Fruit fly (Drosophila melanogaster) whole organism, embryonic: ENCODE results near the gene CG42268.

ENCODE experiments used
- CG1024 ChIP-seq: fragments of 200-800 bp; sonication (Bioruptor generic); IDR thresholded peaks from 2 replicates; pipeline ENCODE4 v1.3.6; 2022; ENCODE audit warnings: missing biosample characterization, missing genetic modification characterization
- CG11456 ChIP-seq: fragments of 200-800 bp; sonication (Bioruptor generic); IDR thresholded peaks from 3 replicates; pipeline ENCODE4 v1.3.6; 2022; ENCODE audit warnings: missing biosample characterization, missing genetic modification characterization
- CG12219 ChIP-seq: fragments of 200-800 bp; sonication (Bioruptor generic); optimal IDR thresholded peaks from 3 replicates; lab custom pipeline; 2018; ENCODE audit warnings: missing biosample characterization, mild to moderate bottlenecking, missing genetic modification characterization
- CG12942 ChIP-seq: fragments of 200-800 bp; sonication (Bioruptor generic); optimal IDR thresholded peaks from 3 replicates; lab custom pipeline; 2016; ENCODE audit warnings: missing biosample characterization, missing genetic modification characterization
- CG17612 ChIP-seq: fragments of 200-800 bp; sonication (Bioruptor generic); IDR thresholded peaks from 2 replicates; pipeline ENCODE4 v1.3.6; 2022; ENCODE audit warnings: missing biosample characterization, missing genetic modification characterization
- CG17912 ChIP-seq: fragments of 200-800 bp; sonication (Bioruptor generic); optimal IDR thresholded peaks from 2 replicates; lab custom pipeline; 2018; ENCODE audit warnings: missing biosample characterization, mild to moderate bottlenecking, missing genetic modification characterization
- CG1792 ChIP-seq: fragments of 200-800 bp; sonication (Bioruptor generic); optimal IDR thresholded peaks from 2 replicates; lab custom pipeline; 2016; ENCODE audit warnings: missing biosample characterization, missing genetic modification characterization
- CG1832 ChIP-seq: fragments of 200-800 bp; sonication (Bioruptor generic); optimal IDR thresholded peaks from 2 replicates; lab custom pipeline; 2017; ENCODE audit warnings: missing biosample characterization, mild to moderate bottlenecking, missing genetic modification characterization, inconsistent platforms
- CG2199 ChIP-seq: fragments of 200-800 bp; sonication (Bioruptor generic); IDR thresholded peaks from 3 replicates; pipeline ENCODE4 v1.3.6; 2022; ENCODE audit warnings: missing biosample characterization, missing genetic modification characterization
- CG32767 ChIP-seq: fragments of 200-800 bp; sonication (Bioruptor generic); IDR thresholded peaks from 2 replicates; pipeline ENCODE4 v1.3.6; 2022; ENCODE audit warnings: missing biosample characterization, missing genetic modification characterization
- CG8388 ChIP-seq: fragments of 200-800 bp; sonication (Bioruptor generic); optimal IDR thresholded peaks from 2 replicates; lab custom pipeline; 2019; ENCODE audit warnings: missing biosample characterization, mild to moderate bottlenecking, missing genetic modification characterization, moderate library complexity
- CG9797 ChIP-seq: fragments of 200-800 bp; sonication (Bioruptor generic); optimal IDR thresholded peaks from 3 replicates; lab custom pipeline; 2018; ENCODE audit warnings: missing biosample characterization, mild to moderate bottlenecking, missing genetic modification characterization
- Dip2 ChIP-seq: fragments of 200-800 bp; sonication (Bioruptor generic); IDR thresholded peaks from 2 replicates; pipeline ENCODE4 v1.3.6; 2022; ENCODE audit warnings: missing biosample characterization, missing genetic modification characterization
- Doc3 ChIP-seq: fragments of 200-800 bp; sonication (Bioruptor generic); IDR thresholded peaks from 3 replicates; pipeline ENCODE4 v1.3.6; 2022; ENCODE audit warnings: missing biosample characterization, missing genetic modification characterization; ENCODE audit not compliant: partially characterized antibody
- HmgD ChIP-seq: fragments of 200-800 bp; sonication (Bioruptor generic); optimal IDR thresholded peaks from 3 replicates; lab custom pipeline; 2016; ENCODE audit warnings: missing biosample characterization, missing genetic modification characterization
- NFAT ChIP-seq: fragments of 200-800 bp; sonication (Bioruptor generic); IDR thresholded peaks from 2 replicates; pipeline ENCODE4 v1.3.6; 2022; ENCODE audit warnings: missing biosample characterization, missing genetic modification characterization
- Neu2 ChIP-seq: fragments of 200-800 bp; sonication (Bioruptor generic); optimal IDR thresholded peaks from 3 replicates; lab custom pipeline; 2016; ENCODE audit warnings: missing biosample characterization, missing genetic modification characterization, borderline replicate concordance
- Oli ChIP-seq: fragments of 200-800 bp; sonication (Bioruptor generic); optimal IDR thresholded peaks from 2 replicates; lab custom pipeline; 2018; ENCODE audit warnings: missing biosample characterization, mild to moderate bottlenecking, missing genetic modification characterization, moderate library complexity
- Side ChIP-seq: fragments of 200-800 bp; sonication (Bioruptor generic); optimal IDR thresholded peaks from 2 replicates; lab custom pipeline; 2016; ENCODE audit warnings: missing biosample characterization, missing genetic modification characterization
- Sin3A ChIP-seq: fragments of >200 bp; optimal IDR thresholded peaks from 2 replicates; lab custom pipeline; 2018
- Sox102F ChIP-seq: fragments of 200-800 bp; sonication (Bioruptor generic); optimal IDR thresholded peaks from 2 replicates; lab custom pipeline; 2018; ENCODE audit warnings: missing biosample characterization, mild to moderate bottlenecking, missing genetic modification characterization, moderate library complexity
- Sry-β ChIP-seq: fragments of 200-800 bp; sonication (Bioruptor generic); optimal IDR thresholded peaks from 2 replicates; lab custom pipeline; 2018; ENCODE audit warnings: missing biosample characterization, mild to moderate bottlenecking, missing genetic modification characterization, moderate library complexity
- Tbp ChIP-seq: fragments of >200 bp; optimal IDR thresholded peaks from 2 replicates; lab custom pipeline; 2018; ENCODE audit warnings: missing biosample characterization, missing genetic modification characterization
- Xbp1 ChIP-seq: fragments of 200-800 bp; sonication (Bioruptor generic); optimal IDR thresholded peaks from 3 replicates; lab custom pipeline; 2016; ENCODE audit warnings: missing biosample characterization, mild to moderate bottlenecking, missing genetic modification characterization
- cato ChIP-seq: fragments of 200-800 bp; sonication (Bioruptor generic); optimal IDR thresholded peaks from 2 replicates; lab custom pipeline; 2016; ENCODE audit warnings: missing biosample characterization, missing genetic modification characterization, borderline replicate concordance
- caup ChIP-seq: fragments of 200-800 bp; sonication (Bioruptor generic); optimal IDR thresholded peaks from 3 replicates; lab custom pipeline; 2017; ENCODE audit warnings: missing biosample characterization, mild to moderate bottlenecking, missing genetic modification characterization, moderate library complexity; ENCODE audit not compliant: severe bottlenecking
- danr ChIP-seq: fragments of 200-800 bp; sonication (Bioruptor generic); IDR thresholded peaks from 2 replicates; pipeline ENCODE4 v1.3.6; 2022; ENCODE audit warnings: missing biosample characterization, missing genetic modification characterization
- dmrt11E ChIP-seq: fragments of 200-800 bp; sonication (Bioruptor generic); optimal IDR thresholded peaks from 3 replicates; lab custom pipeline; 2018; ENCODE audit warnings: missing biosample characterization, mild to moderate bottlenecking, missing genetic modification characterization, moderate library complexity
- ewg ChIP-seq: fragments of 200-800 bp; sonication (Bioruptor generic); optimal IDR thresholded peaks from 3 replicates; lab custom pipeline; 2017; ENCODE audit warnings: mild to moderate bottlenecking, missing biosample characterization, missing genetic modification reagents, missing genetic modification characterization
- gt ChIP-seq: fragments of 200-800 bp; sonication (Bioruptor generic); IDR thresholded peaks from 2 replicates; pipeline ENCODE4 v1.3.6; 2022; ENCODE audit warnings: missing biosample characterization, missing genetic modification characterization
- hkb ChIP-seq, 2 experiments: fragments of 200-800 bp in 1 of 2; fragments of >200 bp in 1 of 2; sonication (Bioruptor generic) in 1 of 2; IDR thresholded peaks in 1 of 2; optimal IDR thresholded peaks in 1 of 2; 2 replicates each; pipeline versions ENCODE4 v1.3.6 to Lab custom; 2017 to 2022; ENCODE audit warnings: missing biosample characterization in 1 of 2, missing genetic modification characterization in 1 of 2
- klu ChIP-seq: fragments of 200-800 bp; sonication (Bioruptor generic); IDR thresholded peaks from 2 replicates; pipeline ENCODE4 v1.3.6; 2022; ENCODE audit warnings: missing biosample characterization, missing genetic modification characterization
- lov ChIP-seq, 2 experiments: fragments of 200-800 bp in 1 of 2; fragments of >200 bp in 1 of 2; sonication (Bioruptor generic) in 1 of 2; IDR thresholded peaks in 1 of 2; optimal IDR thresholded peaks in 1 of 2; 2 replicates in 1 of 2; 3 replicates in 1 of 2; pipeline versions ENCODE4 v1.3.6 to Lab custom; 2017 to 2022; ENCODE audit warnings: missing biosample characterization in 1 of 2, missing genetic modification characterization in 1 of 2
- mirr ChIP-seq: fragments of 200-800 bp; sonication (Bioruptor generic); optimal IDR thresholded peaks from 3 replicates; lab custom pipeline; 2018; ENCODE audit warnings: missing biosample characterization, mild to moderate bottlenecking, missing genetic modification characterization
- nerfin-1 ChIP-seq: fragments of 200-800 bp; sonication (Bioruptor generic); optimal IDR thresholded peaks from 3 replicates; lab custom pipeline; 2019; ENCODE audit warnings: missing biosample characterization, mild to moderate bottlenecking, missing genetic modification characterization, moderate library complexity
- odd ChIP-seq: fragments of 200-800 bp; sonication (Bioruptor generic); optimal IDR thresholded peaks from 2 replicates; lab custom pipeline; 2017; ENCODE audit warnings: missing biosample characterization, mild to moderate bottlenecking, missing genetic modification characterization
- pan ChIP-seq, 4 experiments: fragments of >200 bp in 3 of 4; fragments of 200-800 bp in 1 of 4; sonication (Bioruptor generic) in 1 of 4; optimal IDR thresholded peaks in 3 of 4; IDR thresholded peaks in 1 of 4; 2 replicates each; pipeline versions ENCODE4 v1.3.6 to Lab custom; 2017 to 2022; ENCODE audit warnings: missing biosample characterization in 2 of 4, missing genetic modification characterization in 2 of 4, mixed read lengths in 1 of 4
- pho ChIP-seq: fragments of 200-800 bp; sonication (Bioruptor generic); optimal IDR thresholded peaks from 2 replicates; lab custom pipeline; 2016; ENCODE audit warnings: missing biosample characterization, missing genetic modification characterization
- pum ChIP-seq: fragments of 200-800 bp; sonication (Bioruptor generic); optimal IDR thresholded peaks from 2 replicates; lab custom pipeline; 2016; ENCODE audit warnings: missing biosample characterization, missing genetic modification characterization
- pzg ChIP-seq: fragments of 200-800 bp; sonication (Bioruptor generic); optimal IDR thresholded peaks from 3 replicates; lab custom pipeline; 2018; ENCODE audit warnings: missing biosample characterization, mild to moderate bottlenecking, missing genetic modification characterization, moderate library complexity
- ranshi ChIP-seq: fragments of 200-800 bp; sonication (Bioruptor generic); IDR thresholded peaks from 2 replicates; pipeline ENCODE4 v1.3.6; 2022; ENCODE audit warnings: missing biosample characterization, missing genetic modification characterization
- schlank ChIP-seq: fragments of 200-800 bp; sonication (Bioruptor generic); optimal IDR thresholded peaks from 2 replicates; lab custom pipeline; 2018; ENCODE audit warnings: missing biosample characterization, mild to moderate bottlenecking, missing genetic modification characterization
- sens ChIP-seq: fragments of 200-800 bp; sonication (Bioruptor generic); peaks from one replicate; lab custom pipeline; 2016; ENCODE audit warnings: missing biosample characterization, missing genetic modification characterization
- sqz ChIP-seq: fragments of 200-800 bp; sonication (Bioruptor generic); optimal IDR thresholded peaks from 3 replicates; lab custom pipeline; 2018; ENCODE audit warnings: missing biosample characterization, mild to moderate bottlenecking, missing genetic modification characterization
- tna ChIP-seq: fragments of 200-800 bp; sonication (Bioruptor generic); IDR thresholded peaks from 2 replicates; pipeline ENCODE4 v1.3.6; 2022; ENCODE audit warnings: missing biosample characterization, missing genetic modification characterization; ENCODE audit not compliant: partially characterized antibody
- twi ChIP-seq: fragments of 200-800 bp; optimal IDR thresholded peaks from 2 replicates; lab custom pipeline; 2019; ENCODE audit warnings: missing biosample characterization, mild to moderate bottlenecking, missing genetic modification characterization, moderate library complexity
- wek ChIP-seq: fragments of 200-800 bp; sonication (Bioruptor generic); optimal IDR thresholded peaks from 3 replicates; lab custom pipeline; 2018; ENCODE audit warnings: missing biosample characterization, mild to moderate bottlenecking, missing genetic modification characterization, moderate library complexity
- zen ChIP-seq: fragments of 200-800 bp; sonication (Bioruptor generic); optimal IDR thresholded peaks from 3 replicates; lab custom pipeline; 2018; ENCODE audit warnings: missing biosample characterization, mild to moderate bottlenecking, missing genetic modification characterization, moderate library complexity
- zen2 ChIP-seq: fragments of 200-800 bp; sonication (Bioruptor generic); IDR thresholded peaks from 3 replicates; pipeline ENCODE4 v1.3.6; 2022; ENCODE audit warnings: missing biosample characterization, missing genetic modification characterization; ENCODE audit not compliant: partially characterized antibody

Gene CG42268

dm6 chr3L:9704162-9704748 is 55.9 kb downstream of the CG42268 start, which contains the start of gene CG16711 (continued):
- TF ChIP-seq mirr: no peak
- TF ChIP-seq wek (GFP tag; lab: Kevin White, UChicago): no peak
- no peak for TF ChIP-seq CG1832 (GFP tag; lab: Kevin White, UChicago)
- no peak for TF ChIP-seq klu (GFP tag; lab: Robert Waterston, UW)
- no peak for TF ChIP-seq CG1792
- TF ChIP-seq CG17912: no peak
- no peak for TF ChIP-seq Oli (tag; lab: Kevin White, UChicago)
- TF ChIP-seq Neu2 (GFP tag; lab: Kevin White, UChicago): peak; percentile 37
- peak; percentile 86 for TF ChIP-seq sens (GFP tag; lab: Kevin White, UChicago)
- TF ChIP-seq pzg (GFP tag; lab: Kevin White, UChicago): peak; percentile 60
- no peak for TF ChIP-seq schlank
- TF ChIP-seq caup: no peak
- TF ChIP-seq nerfin-1 (tag; lab: Kevin White, UChicago): no peak
- no peak for TF ChIP-seq hkb (optimal IDR thresholded peaks at IDR 0.05; lab: Kevin White, UChicago)
- TF ChIP-seq hkb (GFP tag; IDR thresholded peaks at IDR 0.05; lab: Robert Waterston, UW): no peak
- no peak for TF ChIP-seq CG9797
- no peak for TF ChIP-seq ewg (GFP tag; lab: Kevin White, UChicago)
- no peak for TF ChIP-seq CG17612 (GFP tag; lab: Robert Waterston, UW)
- peak; percentile 89 for TF ChIP-seq Doc3 (GFP tag; lab: Robert Waterston, UW)
- TF ChIP-seq zen (tag; lab: Kevin White, UChicago): peak; percentile 21
- TF ChIP-seq sqz (GFP tag; lab: Kevin White, UChicago): no peak
- TF ChIP-seq gt: no peak
- TF ChIP-seq CG8388: no peak
- TF ChIP-seq pan (optimal IDR thresholded peaks at IDR 0.05; lab: Kevin White, UChicago): no peak
- TF ChIP-seq pan (GFP tag; optimal IDR thresholded peaks at IDR 0.05 in 1 of 2, IDR thresholded peaks at IDR 0.05 in 1 of 2): no peak
- no peak for TF ChIP-seq lov (optimal IDR thresholded peaks at IDR 0.05; lab: Kevin White, UChicago)
- no peak for TF ChIP-seq lov (GFP tag; IDR thresholded peaks at IDR 0.05; lab: Robert Waterston, UW)
- TF ChIP-seq Xbp1 (GFP tag; lab: Kevin White, UChicago): no peak
- TF ChIP-seq CG1024 (GFP tag; lab: Robert Waterston, UW): no peak
- TF ChIP-seq CG2199 (GFP tag; lab: Robert Waterston, UW): no peak
- TF ChIP-seq Tbp (GFP tag; lab: Kevin White, UChicago): no peak
- peak; percentile 94 for TF ChIP-seq zen2 (GFP tag; lab: Robert Waterston, UW)
- no peak for TF ChIP-seq ranshi (GFP tag; lab: Robert Waterston, UW)
- TF ChIP-seq CG12942 (GFP tag; lab: Kevin White, UChicago): no peak
- no peak for TF ChIP-seq HmgD (GFP tag; lab: Kevin White, UChicago)
- TF ChIP-seq danr (GFP tag; lab: Robert Waterston, UW): no peak
- peak; percentile 96 for TF ChIP-seq tna (GFP tag; lab: Robert Waterston, UW)
- TF ChIP-seq CG32767 (GFP tag; lab: Robert Waterston, UW): peak; percentile 87
- TF ChIP-seq cato: no peak
- TF ChIP-seq CG11456 (GFP tag; lab: Robert Waterston, UW): no peak
- no peak for TF ChIP-seq Sry-β (GFP tag; lab: Kevin White, UChicago)
- TF ChIP-seq pum (GFP tag; lab: Kevin White, UChicago): no peak
- no peak for TF ChIP-seq Side (GFP tag; lab: Kevin White, UChicago)
- TF ChIP-seq twi: no peak
- TF ChIP-seq odd (GFP tag; lab: Kevin White, UChicago): no peak
- TF ChIP-seq Sox102F (GFP tag; lab: Kevin White, UChicago): no peak
- no peak for TF ChIP-seq pho (GFP tag; lab: Kevin White, UChicago)
- TF ChIP-seq NFAT (GFP tag; lab: Robert Waterston, UW): no peak
- peak; percentile 9 for TF ChIP-seq Sin3A (lab: Kevin White, UChicago)
- TF ChIP-seq CG12219: no peak
- TF ChIP-seq Dip2: no peak
- no peak for TF ChIP-seq dmrt11E (tag; lab: Kevin White, UChicago)
